Fruit fly (Drosophila melanogaster): ENCODE measurements around the gene Rhau.

Gene Rhau

dm6 chr2L:20802204-20802603 is 44.4 kb upstream of the Rhau start (continued):
- TF ChIP-seq Trl (optimal IDR thresholded peaks at IDR 0.05) = no peak
- no peak for TF ChIP-seq Trl (GFP tag; optimal IDR thresholded peaks at IDR 0.05)
- TF ChIP-seq mirr (GFP tag; optimal IDR thresholded peaks at IDR 0.05) = no peak
- TF ChIP-seq CG12299 (tag; optimal IDR thresholded peaks at IDR 0.05) = no peak
- no peak for TF ChIP-seq da (GFP tag; optimal IDR thresholded peaks at IDR 0.05)
- TF ChIP-seq vvl (GFP tag; IDR thresholded peaks at IDR 0.05) = no peak; the same call in 1 of the 2 replicates
- no peak for TF ChIP-seq pan (optimal IDR thresholded peaks at IDR 0.05)
- TF ChIP-seq pan (GFP tag; optimal IDR thresholded peaks at IDR 0.05 in 1 of 2, IDR thresholded peaks at IDR 0.05 in 1 of 2) = peak in 1 of 2 experiments; percentile 52
- TF ChIP-seq Dad (GFP tag; optimal IDR thresholded peaks at IDR 0.05) = no peak
- no peak for TF ChIP-seq cad (GFP tag; optimal IDR thresholded peaks at IDR 0.05)
- no peak for TF ChIP-seq E2f2 (GFP tag; IDR thresholded peaks at IDR 0.05)
- no peak for TF ChIP-seq sim (GFP tag; IDR thresholded peaks at IDR 0.05)
- 0 out of 2 replicates have a peak, but pooled peaks have one; percentile 11 for TF ChIP-seq CG4360 (GFP tag; IDR thresholded peaks at IDR 0.05)
- no peak for TF ChIP-seq sima (GFP tag; optimal IDR thresholded peaks at IDR 0.05)
- TF ChIP-seq Spps (tag; optimal IDR thresholded peaks at IDR 0.05) = no peak
- TF ChIP-seq CG5180 (GFP tag; optimal IDR thresholded peaks at IDR 0.05) = no peak
- no peak for TF ChIP-seq CG1529 (GFP tag; optimal IDR thresholded peaks at IDR 0.05)

dm6 chr2L:20801801-20802200 is 44.0 kb upstream of the Rhau start:
- peak; percentile 7; the same call in 1 of the 2 replicates for TF ChIP-seq Ptx1 (GFP tag; IDR thresholded peaks at IDR 0.05)
- 0 out of 3 replicates have a peak, but pooled peaks have one; percentile 19 for TF ChIP-seq hb (GFP tag; IDR thresholded peaks at IDR 0.05; ENCODE audit: partially characterized antibody)
- peak; percentile 30 for TF ChIP-seq lab (GFP tag; optimal IDR thresholded peaks at IDR 0.05)
- TF ChIP-seq CG8290 (GFP tag; optimal IDR thresholded peaks at IDR 0.05) = no peak
- TF ChIP-seq CG8290 (tag; optimal IDR thresholded peaks at IDR 0.05) = peak in 1 of 2 experiments; percentile 34
- TF ChIP-seq CG3065 (GFP tag; optimal IDR thresholded peaks at IDR 0.05) = no peak
- no peak for TF ChIP-seq HLH54F (GFP tag; optimal IDR thresholded peaks at IDR 0.05)
- TF ChIP-seq crol (GFP tag; IDR thresholded peaks at IDR 0.05) = peak; percentile 71
- no peak for TF ChIP-seq CG17568 (GFP tag; optimal IDR thresholded peaks at IDR 0.05)
- peak; percentile 1 for TF ChIP-seq HmgZ (tag; optimal IDR thresholded peaks at IDR 0.05)
- peak; percentile 36 for TF ChIP-seq sens (GFP tag)
- TF ChIP-seq caup (GFP tag; optimal IDR thresholded peaks at IDR 0.05; ENCODE audit: severe bottlenecking) = no peak
- peak; percentile 13 for TF ChIP-seq mirr (GFP tag; optimal IDR thresholded peaks at IDR 0.05)
- TF ChIP-seq CG13894 (tag; optimal IDR thresholded peaks at IDR 0.05) = peak; percentile 7
- no peak for TF ChIP-seq Dek (tag; optimal IDR thresholded peaks at IDR 0.05)
- TF ChIP-seq Antp (GFP tag; optimal IDR thresholded peaks at IDR 0.05) = no peak
- no peak for TF ChIP-seq peb (GFP tag; IDR thresholded peaks at IDR 0.05)
- TF ChIP-seq Scr (GFP tag; IDR thresholded peaks at IDR 0.05; ENCODE audit: partially characterized antibody) = no peak
- TF ChIP-seq CG12659 (GFP tag; optimal IDR thresholded peaks at IDR 0.05) = no peak
- peak; percentile 16 for TF ChIP-seq CG12769 (tag; optimal IDR thresholded peaks at IDR 0.05)
- TF ChIP-seq unpg (GFP tag; optimal IDR thresholded peaks at IDR 0.05) = no peak
- 0 out of 2 replicates have a peak, but pooled peaks have one; percentile 5 for TF ChIP-seq CG32532 (GFP tag; IDR thresholded peaks at IDR 0.05)
- peak; percentile 51 for TF ChIP-seq exex (tag; optimal IDR thresholded peaks at IDR 0.05)
- TF ChIP-seq croc (GFP tag; conservative IDR thresholded peaks at IDR 0.05) = no peak
- no peak for TF ChIP-seq lola (GFP tag; optimal IDR thresholded peaks at IDR 0.05)
- TF ChIP-seq CG10543 (GFP tag; optimal IDR thresholded peaks at IDR 0.05) = peak; percentile 3
- no peak for TF ChIP-seq CG2116 (GFP tag; optimal IDR thresholded peaks at IDR 0.05)
- TF ChIP-seq CG4282 (GFP tag; optimal IDR thresholded peaks at IDR 0.05) = no peak
- no peak for TF ChIP-seq bbx (GFP tag; IDR thresholded peaks at IDR 0.05; ENCODE audit: partially characterized antibody)
- no peak for TF ChIP-seq Opbp (GFP tag; IDR thresholded peaks at IDR 0.05; ENCODE audit: partially characterized antibody)
- peak; percentile 68 for TF ChIP-seq sug (tag; optimal IDR thresholded peaks at IDR 0.05)
- TF ChIP-seq CG15696 (tag; optimal IDR thresholded peaks at IDR 0.05) = no peak
- no peak for TF ChIP-seq ash1 (GFP tag; optimal IDR thresholded peaks at IDR 0.05)
- 0 out of 2 replicates have a peak, but pooled peaks have one; percentile 26 for TF ChIP-seq wdn (GFP tag; IDR thresholded peaks at IDR 0.05)
- no peak for TF ChIP-seq CG12155 (GFP tag; optimal IDR thresholded peaks at IDR 0.05)

Data from whole organism, embryonic.